Fruit fly (Drosophila melanogaster) whole organism, embryonic: ENCODE measurements around the gene CG13047.

Experiments used
- Atf-2 ChIP-seq: fragments of 200-800 bp; sonication (Bioruptor generic); optimal IDR thresholded peaks from 2 replicates; lab custom pipeline; 2016; ENCODE audit warnings: missing biosample characterization, missing genetic modification characterization
- B-H2 ChIP-seq: fragments of 200-800 bp; sonication (Bioruptor generic); optimal IDR thresholded peaks from 2 replicates; lab custom pipeline; 2018; ENCODE audit warnings: missing biosample characterization, mild to moderate bottlenecking, missing genetic modification characterization
- Bteb2 ChIP-seq: fragments of 200-800 bp; sonication (Bioruptor generic); optimal IDR thresholded peaks from 2 replicates; lab custom pipeline; 2016; ENCODE audit warnings: missing biosample characterization, missing genetic modification characterization
- CG10147 ChIP-seq: fragments of 200-800 bp; sonication (Bioruptor generic); optimal IDR thresholded peaks from 2 replicates; lab custom pipeline; 2019; ENCODE audit warnings: missing biosample characterization, mild to moderate bottlenecking, missing genetic modification characterization, moderate library complexity
- CG10321 ChIP-seq: fragments of 200-800 bp; sonication (Bioruptor generic); IDR thresholded peaks from 2 replicates; pipeline ENCODE4 v1.3.6; 2022; ENCODE audit warnings: missing biosample characterization, missing genetic modification characterization
- CG10959 ChIP-seq: fragments of 200-800 bp; sonication (Bioruptor generic); IDR thresholded peaks from 2 replicates; pipeline ENCODE4 v1.3.6; 2022; ENCODE audit warnings: missing biosample characterization, missing genetic modification characterization
- CG11247 ChIP-seq: fragments of 200-800 bp; sonication (Bioruptor generic); IDR thresholded peaks from 2 replicates; pipeline ENCODE4 v1.3.6; 2022; ENCODE audit warnings: missing biosample characterization, missing genetic modification characterization
- CG11456 ChIP-seq: fragments of 200-800 bp; sonication (Bioruptor generic); IDR thresholded peaks from 3 replicates; pipeline ENCODE4 v1.3.6; 2022; ENCODE audit warnings: missing biosample characterization, missing genetic modification characterization
- CG12299 ChIP-seq: fragments of 200-800 bp; sonication (Bioruptor generic); optimal IDR thresholded peaks from 2 replicates; lab custom pipeline; 2018; ENCODE audit warnings: missing biosample characterization, mild to moderate bottlenecking, missing genetic modification characterization
- CG1233 ChIP-seq: fragments of 200-800 bp; sonication (Bioruptor generic); optimal IDR thresholded peaks from 4 replicates; lab custom pipeline; 2018; ENCODE audit warnings: missing biosample characterization, mild to moderate bottlenecking, missing genetic modification characterization
- CG12769 ChIP-seq: fragments of 200-800 bp; sonication (Bioruptor generic); optimal IDR thresholded peaks from 2 replicates; lab custom pipeline; 2019; ENCODE audit warnings: missing biosample characterization, mild to moderate bottlenecking, missing genetic modification characterization, moderate library complexity
- CG14014 ChIP-seq: fragments of 200-800 bp; sonication (Bioruptor generic); IDR thresholded peaks from 2 replicates; pipeline ENCODE4 v1.3.6; 2022; ENCODE audit warnings: missing biosample characterization, missing genetic modification characterization
- CG14667 ChIP-seq: fragments of 200-800 bp; sonication (Bioruptor generic); IDR thresholded peaks from 2 replicates; pipeline ENCODE4 v1.3.6; 2022; ENCODE audit warnings: missing biosample characterization, missing genetic modification characterization
- CG15011 ChIP-seq: fragments of 200-800 bp; sonication (Bioruptor generic); optimal IDR thresholded peaks from 3 replicates; lab custom pipeline; 2018; ENCODE audit warnings: missing biosample characterization, mild to moderate bottlenecking, missing genetic modification characterization
- CG15073 ChIP-seq: fragments of 200-800 bp; sonication (Bioruptor generic); optimal IDR thresholded peaks from 2 replicates; lab custom pipeline; 2016; ENCODE audit warnings: missing biosample characterization, missing genetic modification characterization
- CG16779 ChIP-seq: fragments of 200-800 bp; sonication (Bioruptor generic); IDR thresholded peaks from 2 replicates; pipeline ENCODE4 v1.3.6; 2022; ENCODE audit warnings: missing biosample characterization, missing genetic modification characterization
- CG17361 ChIP-seq: fragments of 200-800 bp; sonication (Bioruptor generic); IDR thresholded peaks from 3 replicates; pipeline ENCODE4 v1.3.6; 2022; ENCODE audit warnings: missing biosample characterization, missing genetic modification characterization
- CG2712 ChIP-seq: fragments of 200-800 bp; optimal IDR thresholded peaks from 3 replicates; lab custom pipeline; 2019; ENCODE audit warnings: missing biosample characterization, mild to moderate bottlenecking, missing genetic modification characterization, moderate library complexity
- CG3281 ChIP-seq: fragments of 200-800 bp; sonication (Bioruptor generic); optimal IDR thresholded peaks from 3 replicates; lab custom pipeline; 2017; ENCODE audit warnings: missing biosample characterization, mild to moderate bottlenecking, missing genetic modification characterization
- CG5953 ChIP-seq: fragments of 200-800 bp; sonication (Bioruptor generic); IDR thresholded peaks from 2 replicates; pipeline ENCODE4 v1.3.6; 2022; ENCODE audit warnings: missing biosample characterization, missing genetic modification characterization
- CG7372 ChIP-seq: fragments of 200-800 bp; sonication (Bioruptor generic); IDR thresholded peaks from 2 replicates; pipeline ENCODE4 v1.3.6; 2022; ENCODE audit warnings: missing biosample characterization, missing genetic modification characterization
- CG8089 ChIP-seq: fragments of 200-800 bp; sonication (Bioruptor generic); optimal IDR thresholded peaks from 3 replicates; lab custom pipeline; 2016; ENCODE audit warnings: missing biosample characterization, missing genetic modification characterization
- CG8281 ChIP-seq: fragments of 200-800 bp; sonication (Bioruptor generic); optimal IDR thresholded peaks from 2 replicates; lab custom pipeline; 2018; ENCODE audit warnings: missing biosample characterization, mild to moderate bottlenecking, missing genetic modification characterization, moderate library complexity
- Camta ChIP-seq: fragments of 200-800 bp; sonication (Bioruptor generic); optimal IDR thresholded peaks from 2 replicates; lab custom pipeline; 2016; ENCODE audit warnings: missing biosample characterization, missing genetic modification characterization
- D ChIP-seq, 2 experiments: fragments of 200-800 bp in 1 of 2; fragments of >200 bp in 1 of 2; sonication (Bioruptor generic) in 1 of 2; optimal IDR thresholded peaks; 2 replicates in 1 of 2; 3 replicates in 1 of 2; lab custom pipeline; 2017; ENCODE audit warnings: mild to moderate bottlenecking in 1 of 2, missing biosample characterization in 1 of 2, missing genetic modification characterization in 1 of 2, missing genetic modification reagents in 1 of 2
- Dfd ChIP-seq, 2 experiments: fragments of >200 bp; optimal IDR thresholded peaks; 2 replicates each; lab custom pipeline; 2017; ENCODE audit warnings: missing biosample characterization in 2 of 2, missing genetic modification characterization in 2 of 2
- HLH4C ChIP-seq: fragments of 200-800 bp; sonication (Bioruptor generic); IDR thresholded peaks from 3 replicates; pipeline ENCODE4 v1.3.6; 2022; ENCODE audit warnings: missing biosample characterization, missing genetic modification characterization; ENCODE audit not compliant: partially characterized antibody
- Max ChIP-seq: fragments of 200-800 bp; sonication (Bioruptor generic); optimal IDR thresholded peaks from 2 replicates; lab custom pipeline; 2016; ENCODE audit warnings: missing biosample characterization, mild to moderate bottlenecking, missing genetic modification characterization
- NFAT ChIP-seq: fragments of 200-800 bp; sonication (Bioruptor generic); IDR thresholded peaks from 2 replicates; pipeline ENCODE4 v1.3.6; 2022; ENCODE audit warnings: missing biosample characterization, missing genetic modification characterization
- Neu2 ChIP-seq: fragments of 200-800 bp; sonication (Bioruptor generic); optimal IDR thresholded peaks from 3 replicates; lab custom pipeline; 2016; ENCODE audit warnings: missing biosample characterization, missing genetic modification characterization, borderline replicate concordance
- Sin3A ChIP-seq: fragments of >200 bp; optimal IDR thresholded peaks from 2 replicates; lab custom pipeline; 2018
- Taf1 ChIP-seq: fragments of 200-800 bp; sonication (Bioruptor generic); IDR thresholded peaks from 2 replicates; pipeline ENCODE4 v1.3.6; 2022; ENCODE audit warnings: missing biosample characterization, missing genetic modification characterization
- Xbp1 ChIP-seq: fragments of 200-800 bp; sonication (Bioruptor generic); optimal IDR thresholded peaks from 3 replicates; lab custom pipeline; 2016; ENCODE audit warnings: missing biosample characterization, mild to moderate bottlenecking, missing genetic modification characterization
- amos ChIP-seq: fragments of 200-800 bp; sonication (Bioruptor generic); IDR thresholded peaks from 2 replicates; pipeline ENCODE4 v1.3.6; 2022; ENCODE audit warnings: missing biosample characterization, missing genetic modification characterization; ENCODE audit not compliant: partially characterized antibody
- dan ChIP-seq: fragments of 200-800 bp; sonication (Bioruptor generic); IDR thresholded peaks from 2 replicates; pipeline ENCODE4 v1.3.6; 2022; ENCODE audit warnings: missing biosample characterization, missing genetic modification characterization
- her ChIP-seq: fragments of 200-800 bp; sonication (Bioruptor generic); optimal IDR thresholded peaks from 2 replicates; lab custom pipeline; 2016; ENCODE audit warnings: missing biosample characterization, missing genetic modification characterization
- hth ChIP-seq: fragments of >200 bp; optimal IDR thresholded peaks from 2 replicates; lab custom pipeline; 2017; ENCODE audit warnings: inconsistent platforms
- p53 ChIP-seq: fragments of 200-800 bp; sonication (Bioruptor generic); optimal IDR thresholded peaks from 2 replicates; lab custom pipeline; 2016; ENCODE audit warnings: missing biosample characterization, missing genetic modification characterization
- pzg ChIP-seq: fragments of 200-800 bp; sonication (Bioruptor generic); optimal IDR thresholded peaks from 3 replicates; lab custom pipeline; 2018; ENCODE audit warnings: missing biosample characterization, mild to moderate bottlenecking, missing genetic modification characterization, moderate library complexity
- run ChIP-seq: fragments of 200-800 bp; sonication (Bioruptor generic); optimal IDR thresholded peaks from 3 replicates; lab custom pipeline; 2018; ENCODE audit warnings: missing biosample characterization, mild to moderate bottlenecking, missing genetic modification characterization
- slbo ChIP-seq: fragments of 200-800 bp; sonication (Bioruptor generic); IDR thresholded peaks from 2 replicates; pipeline ENCODE4 v1.3.6; 2022; ENCODE audit warnings: missing biosample characterization, missing genetic modification characterization
- sr ChIP-seq: fragments of 200-800 bp; sonication (Bioruptor generic); IDR thresholded peaks from 3 replicates; pipeline ENCODE4 v1.3.6; 2022; ENCODE audit warnings: missing biosample characterization, missing genetic modification characterization
- sug ChIP-seq: fragments of 200-800 bp; optimal IDR thresholded peaks from 2 replicates; lab custom pipeline; 2019; ENCODE audit warnings: missing biosample characterization, mild to moderate bottlenecking, missing genetic modification characterization, moderate library complexity
- tgo ChIP-seq: fragments of 200-800 bp; sonication (Bioruptor generic); IDR thresholded peaks from 3 replicates; pipeline ENCODE4 v1.3.6; 2022; ENCODE audit warnings: missing biosample characterization, missing genetic modification characterization
- tna ChIP-seq: fragments of 200-800 bp; sonication (Bioruptor generic); IDR thresholded peaks from 2 replicates; pipeline ENCODE4 v1.3.6; 2022; ENCODE audit warnings: missing biosample characterization, missing genetic modification characterization; ENCODE audit not compliant: partially characterized antibody
- twi ChIP-seq: fragments of 200-800 bp; optimal IDR thresholded peaks from 2 replicates; lab custom pipeline; 2019; ENCODE audit warnings: missing biosample characterization, mild to moderate bottlenecking, missing genetic modification characterization, moderate library complexity
- usp ChIP-seq: fragments of >200 bp; optimal IDR thresholded peaks from 2 replicates; lab custom pipeline; 2017; ENCODE audit warnings: missing biosample characterization, missing genetic modification characterization

CG13047 gene

DNA sequence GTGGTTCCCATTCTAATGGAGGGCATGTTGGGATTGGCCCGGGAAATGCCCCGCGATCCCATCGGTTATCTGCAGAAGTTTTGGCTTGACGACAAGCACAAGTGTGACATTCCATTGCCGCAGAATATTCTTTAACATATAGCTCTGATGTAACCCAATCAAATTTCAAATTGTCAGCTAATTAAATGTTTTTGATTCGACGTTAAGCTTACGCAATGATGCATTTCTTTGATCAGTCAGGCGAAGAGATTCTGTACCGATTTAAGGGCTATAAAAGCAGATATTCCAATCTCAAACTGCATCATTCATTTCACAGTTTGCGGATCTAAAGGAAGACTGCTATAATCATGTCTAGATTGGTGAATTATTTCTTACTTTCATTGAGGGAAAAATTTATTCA, 46.4 kb upstream of the CG13047 start, which contains the start of gene retinin:
retinin (plus strand) TSS at position 301 of the 400 bp plus-strand sequence.
- TF ChIP-seq her (GFP tag; lab: Kevin White, UChicago) (no peak), sug (tag; lab: Kevin White, UChicago) (no peak), D (optimal IDR thresholded peaks at IDR 0.05; lab: Kevin White, UChicago) (no peak), D (GFP tag; optimal IDR thresholded peaks at IDR 0.05; lab: Kevin White, UChicago) (no peak), Bteb2 (GFP tag; lab: Kevin White, UChicago) (no peak), Xbp1 (GFP tag; lab: Kevin White, UChicago) (no peak), hth (lab: Kevin White, UChicago) (no peak), CG3281 (GFP tag; lab: Kevin White, UChicago) (no peak), CG12769 (tag; lab: Kevin White, UChicago) (no peak), Sin3A (no peak), CG17361 (GFP tag; lab: Robert Waterston, UW) (no peak), NFAT (GFP tag; lab: Robert Waterston, UW) (no peak)

DNA sequence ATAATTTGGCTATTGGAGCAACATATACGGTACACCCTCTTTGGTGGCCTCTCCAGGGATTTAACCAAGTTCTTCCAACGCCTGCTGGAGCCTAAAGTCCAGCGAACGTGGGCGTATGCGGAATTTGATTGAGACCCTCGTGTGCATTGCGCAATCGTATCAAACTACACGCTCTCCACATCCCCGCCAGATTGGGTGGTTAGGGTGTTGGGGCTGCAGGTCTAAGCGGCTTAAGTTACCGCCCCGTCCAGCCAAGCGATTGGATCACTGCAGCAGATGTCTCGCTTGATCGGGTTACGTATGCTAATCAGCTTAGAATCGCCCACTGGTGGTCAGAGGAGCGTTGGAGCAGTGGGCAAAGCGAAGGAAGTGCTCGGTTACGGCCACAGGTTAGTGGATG, 45.5 kb upstream of the CG13047 start, which contains the start of gene CG33060:
CG33060 (plus strand) TSS at position 301 of the 400 bp plus-strand sequence.
- TF ChIP-seq CG14667 (GFP tag; lab: Robert Waterston, UW) (no peak), pzg (GFP tag; lab: Kevin White, UChicago) (no peak), CG15073 (GFP tag; lab: Kevin White, UChicago) (no peak), amos (GFP tag; lab: Robert Waterston, UW) (no peak), Taf1 (GFP tag; lab: Robert Waterston, UW) (no peak), tna (GFP tag; lab: Robert Waterston, UW) (no peak), dan (GFP tag; lab: Robert Waterston, UW) (no peak), B-H2 (GFP tag; lab: Kevin White, UChicago) (no peak), CG1233 (no peak), CG10321 (GFP tag; lab: Robert Waterston, UW) (no peak), CG16779 (GFP tag; lab: Robert Waterston, UW) (no peak), HLH4C (GFP tag; lab: Robert Waterston, UW) (no peak), twi (tag; lab: Kevin White, UChicago) (no peak)

- TF ChIP-seq Camta, result no peak
- no peak for TF ChIP-seq CG5953 (GFP tag; lab: Robert Waterston, UW)
- TF ChIP-seq run, result no peak
- TF ChIP-seq Max (GFP tag; lab: Kevin White, UChicago), result no peak
- TF ChIP-seq sr, result no peak
- no peak for TF ChIP-seq CG10959 (GFP tag; lab: Robert Waterston, UW)
- TF ChIP-seq slbo (GFP tag; lab: Robert Waterston, UW), result no peak
- TF ChIP-seq p53 (GFP tag; lab: Kevin White, UChicago), result no peak
- TF ChIP-seq CG12299 (tag; lab: Kevin White, UChicago), result no peak
- TF ChIP-seq CG7372 (GFP tag; lab: Robert Waterston, UW), result no peak
- no peak for TF ChIP-seq CG11247 (GFP tag; lab: Robert Waterston, UW)
Measured at dm6 chr3L:16329495-16329894, 44.3 kb upstream of the CG13047 start, which contains the start of gene CG33061. TSS of gene CG33061 (plus strand) at chr3L:16329795.

- TF ChIP-seq tgo (peak; percentile 52; the same call in 2 of the 3 replicates), Atf-2 (GFP tag; lab: Kevin White, UChicago) (peak; percentile 4), usp (GFP tag; lab: Kevin White, UChicago) (no peak), CG8281 (tag; lab: Kevin White, UChicago) (peak; percentile 79), CG15011 (GFP tag; lab: Kevin White, UChicago) (peak; percentile 13), CG10147 (GFP tag; lab: Kevin White, UChicago) (peak; percentile 60), Dfd (GFP tag; optimal IDR thresholded peaks at IDR 0.05; lab: Kevin White, UChicago) (no peak), CG16779 (GFP tag; lab: Robert Waterston, UW) (no peak), Neu2 (GFP tag; lab: Kevin White, UChicago) (no peak), CG8089 (GFP tag; lab: Kevin White, UChicago) (peak; percentile 41), CG2712 (tag; lab: Kevin White, UChicago) (no peak), CG11456 (GFP tag; lab: Robert Waterston, UW) (no peak), CG14014 (GFP tag; lab: Robert Waterston, UW) (peak; percentile 82)
Measured at dm6 chr3L:16328207-16328891, 43.2 kb upstream of the CG13047 start, which contains the start of gene CG13058. TSS of gene CG13058 (plus strand) at chr3L:16328841.
